Worm (Caenorhabditis elegans) whole organism, L4/young adult: ENCODE results near the gene F23H12.7.

ENCODE experiments used
- dao-5 ChIP-seq: sonication (generic microtip); optimal IDR thresholded peaks from 2 replicates; lab custom pipeline; 2016; ENCODE audit warnings: missing genotype, missing genetic modification characterization, moderate library complexity, missing compliant biosample characterization
- him-1 ChIP-seq: sonication (generic microtip); optimal IDR thresholded peaks from 2 replicates; lab custom pipeline; 2016; ENCODE audit warnings: missing genotype, missing genetic modification reagents, missing genetic modification characterization, missing compliant biosample characterization

DNA sequence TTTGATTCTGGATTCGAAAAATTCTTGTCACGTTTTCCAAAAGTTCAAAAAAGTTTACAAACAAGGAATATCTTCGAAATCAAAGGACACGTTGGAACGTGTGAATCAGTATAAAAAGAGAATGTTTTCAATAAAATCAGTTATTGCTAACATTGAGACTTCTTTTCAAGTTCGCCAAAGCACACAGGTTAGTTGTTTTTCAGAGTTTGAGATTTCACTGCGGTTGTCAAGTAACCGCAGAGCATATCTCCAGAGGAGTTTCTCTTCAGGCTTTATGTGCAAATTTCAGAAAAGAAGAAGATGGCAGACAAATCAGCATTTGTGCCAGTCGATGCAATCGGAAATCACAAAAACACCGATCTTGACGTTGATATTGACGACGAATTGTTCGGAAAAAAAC lies 14.7 kb downstream of the F23H12.7 start, which contains the start of gene K01D12.15:
- TF ChIP-seq him-1, result no peak
- no peak for TF ChIP-seq dao-5 (tag; lab: Kevin White, UChicago)
